Worm (Caenorhabditis elegans) whole organism, L1 larva: ENCODE results near the gene T01G6.10.

Experiments used
- C04F5.9 ChIP-seq: sonication (generic microtip); optimal IDR thresholded peaks from 2 replicates; lab custom pipeline; 2016; ENCODE audit warnings: missing genetic modification characterization, missing compliant biosample characterization
- C16A3.4 ChIP-seq: fragments of 150-350 bp; optimal IDR thresholded peaks from 2 replicates; lab custom pipeline; 2014; ENCODE audit warnings: missing biosample characterization, missing genetic modification characterization
- C34B4.2 ChIP-seq: sonication (generic microtip); optimal IDR thresholded peaks from 2 replicates; lab custom pipeline; 2017; ENCODE audit warnings: mild to moderate bottlenecking, missing genetic modification characterization, missing compliant biosample characterization
- F16B12.6 ChIP-seq: fragments of 150-350 bp; optimal IDR thresholded peaks from 2 replicates; lab custom pipeline; 2014; ENCODE audit warnings: missing biosample characterization, missing genetic modification characterization
- Y116A8C.19 ChIP-seq: sonication (generic microtip); optimal IDR thresholded peaks from 2 replicates; lab custom pipeline; 2016; ENCODE audit warnings: missing compliant biosample characterization, missing genetic modification characterization, borderline replicate concordance
- aha-1 ChIP-seq: fragments of 150-350 bp; optimal IDR thresholded peaks from 2 replicates; lab custom pipeline; 2014; ENCODE audit warnings: missing biosample characterization, missing genetic modification characterization
- alr-1 ChIP-seq: fragments of 200-800 bp; sonication (Bioruptor generic); optimal IDR thresholded peaks from 2 replicates; lab custom pipeline; 2018; ENCODE audit warnings: borderline replicate concordance, mild to moderate bottlenecking, missing genetic modification characterization, missing compliant biosample characterization
- aly-2 ChIP-seq: fragments of 150-350 bp; optimal IDR thresholded peaks from 2 replicates; lab custom pipeline; 2014; ENCODE audit warnings: missing biosample characterization, missing genetic modification characterization
- ceh-63 ChIP-seq: fragments of 200-800 bp; sonication (Bioruptor generic); optimal IDR thresholded peaks from 2 replicates; lab custom pipeline; 2018; ENCODE audit warnings: mild to moderate bottlenecking, missing genetic modification characterization, missing compliant biosample characterization
- ces-1 ChIP-seq: fragments of 150-350 bp; optimal IDR thresholded peaks from 2 replicates; lab custom pipeline; 2014; ENCODE audit warnings: missing biosample characterization, missing genetic modification reagents, missing genetic modification characterization
- dsc-1 ChIP-seq: sonication (generic microtip); optimal IDR thresholded peaks from 2 replicates; lab custom pipeline; 2016; ENCODE audit warnings: mild to moderate bottlenecking, missing genetic modification characterization, missing compliant biosample characterization
- efl-3 ChIP-seq: fragments of 200-800 bp; sonication (Bioruptor generic); optimal IDR thresholded peaks from 2 replicates; lab custom pipeline; 2018; ENCODE audit warnings: mild to moderate bottlenecking, missing genetic modification characterization, missing compliant biosample characterization
- egl-13 ChIP-seq: sonication (generic microtip); optimal IDR thresholded peaks from 2 replicates; lab custom pipeline; 2016; ENCODE audit warnings: missing genotype, missing genetic modification reagents, missing genetic modification characterization, missing compliant biosample characterization
- elt-2 ChIP-seq: sonication (generic microtip); optimal IDR thresholded peaks from 2 replicates; lab custom pipeline; 2016; ENCODE audit warnings: missing genetic modification characterization, mild to moderate bottlenecking, inconsistent platforms, missing compliant biosample characterization, missing genetic modification reagents
- fkh-10 ChIP-seq: sonication (generic microtip); optimal IDR thresholded peaks from 2 replicates; lab custom pipeline; 2017; ENCODE audit warnings: missing biosample characterization, missing genetic modification reagents, missing genetic modification characterization
- fkh-8 ChIP-seq: sonication (generic microtip); optimal IDR thresholded peaks from 2 replicates; lab custom pipeline; 2016; ENCODE audit warnings: mild to moderate bottlenecking, missing genetic modification characterization, missing compliant biosample characterization
- hlh-17 ChIP-seq: fragments of 200-800 bp; sonication (Bioruptor generic); optimal IDR thresholded peaks from 2 replicates; lab custom pipeline; 2018; ENCODE audit warnings: missing genetic modification characterization, mild to moderate bottlenecking, missing compliant biosample characterization, moderate library complexity, borderline replicate concordance
- irx-1 ChIP-seq: sonication (generic microtip); optimal IDR thresholded peaks from 2 replicates; lab custom pipeline; 2016; ENCODE audit warnings: missing genetic modification characterization, missing compliant biosample characterization
- lin-13 ChIP-seq: fragments of 150-350 bp; optimal IDR thresholded peaks from 2 replicates; lab custom pipeline; 2014; ENCODE audit warnings: missing biosample characterization, missing genetic modification reagents, missing genetic modification characterization
- lsy-2 ChIP-seq, 2 experiments: fragments of 150-350 bp; optimal IDR thresholded peaks; 2 replicates each; lab custom pipeline; 2014; ENCODE audit warnings: missing biosample characterization in 2 of 2, missing genetic modification characterization in 2 of 2
- mab-9 ChIP-seq: fragments of 200-800 bp; sonication (Bioruptor generic); IDR thresholded peaks from 2 replicates; pipeline ENCODE4 v1.3.6; 2022; ENCODE audit warnings: missing genetic modification reagents, missing genetic modification characterization, missing compliant biosample characterization
- mdl-1 ChIP-seq, 2 experiments: fragments of 150-350 bp; optimal IDR thresholded peaks; 2 replicates each; lab custom pipeline; 2014 to 2017; ENCODE audit warnings: missing biosample characterization in 2 of 2, missing genetic modification characterization in 2 of 2, inconsistent platforms in 1 of 2
- nhr-11 ChIP-seq: fragments of 150-350 bp; optimal IDR thresholded peaks from 2 replicates; lab custom pipeline; 2014; ENCODE audit warnings: missing biosample characterization, missing genetic modification characterization
- nhr-237 ChIP-seq: fragments of 150-350 bp; optimal IDR thresholded peaks from 2 replicates; lab custom pipeline; 2014; ENCODE audit warnings: missing biosample characterization, missing genetic modification characterization
- nhr-71 ChIP-seq: sonication (generic microtip); optimal IDR thresholded peaks from 2 replicates; lab custom pipeline; 2016; ENCODE audit warnings: mild to moderate bottlenecking, missing genetic modification characterization, moderate library complexity, missing compliant biosample characterization
- nhr-85 ChIP-seq: sonication (generic microtip); peaks from one replicate; lab custom pipeline; 2016; ENCODE audit warnings: missing genetic modification characterization, inconsistent platforms, missing compliant biosample characterization
- pag-3 ChIP-seq: sonication (generic microtip); optimal IDR thresholded peaks from 2 replicates; lab custom pipeline; 2017; ENCODE audit warnings: missing genetic modification characterization, mild to moderate bottlenecking, missing compliant biosample characterization, antibody characterized with exemption, borderline replicate concordance; ENCODE audit not compliant: insufficient read depth
- pax-3 ChIP-seq: fragments of 200-800 bp; sonication (Bioruptor generic); optimal IDR thresholded peaks from 2 replicates; lab custom pipeline; 2018; ENCODE audit warnings: mild to moderate bottlenecking, missing genetic modification characterization, moderate library complexity, missing compliant biosample characterization
- pqm-1 ChIP-seq: sonication (generic microtip); optimal IDR thresholded peaks from 3 replicates; lab custom pipeline; 2017; ENCODE audit warnings: missing biosample characterization, missing genetic modification characterization
- sup-37 ChIP-seq: fragments of 200-800 bp; sonication (Bioruptor generic); optimal IDR thresholded peaks from 2 replicates; lab custom pipeline; 2018; ENCODE audit warnings: mild to moderate bottlenecking, missing genetic modification characterization, missing compliant biosample characterization
- swsn-7 ChIP-seq: sonication (generic microtip); optimal IDR thresholded peaks from 2 replicates; lab custom pipeline; 2016; ENCODE audit warnings: missing genetic modification characterization, missing compliant biosample characterization
- unc-130 ChIP-seq: fragments of 150-350 bp; optimal IDR thresholded peaks from 2 replicates; lab custom pipeline; 2017; ENCODE audit warnings: missing biosample characterization, missing genetic modification characterization, inconsistent platforms
- unc-30 ChIP-seq: sonication (generic microtip); optimal IDR thresholded peaks from 2 replicates; lab custom pipeline; 2017; ENCODE audit warnings: missing biosample characterization, missing genetic modification characterization
- unc-98 ChIP-seq: fragments of 200-800 bp; sonication (Bioruptor generic); IDR thresholded peaks from 2 replicates; pipeline ENCODE4 v1.3.6; 2022; ENCODE audit warnings: missing genetic modification characterization, missing compliant biosample characterization
- zip-4 ChIP-seq: fragments of 200-800 bp; sonication (Bioruptor generic); optimal IDR thresholded peaks from 2 replicates; lab custom pipeline; 2018; ENCODE audit warnings: mild to moderate bottlenecking, missing genetic modification characterization, moderate library complexity, missing compliant biosample characterization

Gene T01G6.10

ce11 chrV:503728-504127 lies 705 bp upstream of the T01G6.10 start, which contains the start of gene srlf-35:
Gene srlf-35, plus strand, starts transcription at chrV:504028.
- no peak for TF ChIP-seq efl-3 (GFP tag; lab: Kevin White, UChicago)
- TF ChIP-seq F16B12.6 (tag; lab: Kevin White, UChicago): no peak
- TF ChIP-seq fkh-8 (tag; lab: Kevin White, UChicago): no peak
- TF ChIP-seq nhr-11 (tag; lab: Kevin White, UChicago): no peak
- TF ChIP-seq egl-13 (tag; lab: Kevin White, UChicago): no peak
- no peak for TF ChIP-seq unc-130
- no peak for TF ChIP-seq pqm-1
- TF ChIP-seq mdl-1 (tag; optimal IDR thresholded peaks at IDR 0.05; lab: Kevin White, UChicago): no peak
- TF ChIP-seq lin-13 (GFP tag; lab: Kevin White, UChicago): no peak
- TF ChIP-seq swsn-7: no peak
- no peak for TF ChIP-seq elt-2 (tag; lab: Kevin White, UChicago)
- TF ChIP-seq pag-3 (tag; lab: Kevin White, UChicago): no peak
- TF ChIP-seq alr-1 (tag; lab: Kevin White, UChicago): no peak
- TF ChIP-seq unc-98 (GFP tag; lab: Robert Waterston, UW): no peak
- no peak for TF ChIP-seq zip-4 (GFP tag; lab: Kevin White, UChicago)
- TF ChIP-seq nhr-237 (tag; lab: Kevin White, UChicago): no peak
- no peak for TF ChIP-seq pax-3 (tag; lab: Kevin White, UChicago)
- no peak for TF ChIP-seq hlh-17 (GFP tag; lab: Kevin White, UChicago)
- TF ChIP-seq nhr-71 (tag; lab: Kevin White, UChicago): no peak
- TF ChIP-seq, all 84 proteins: peak for 0

ce11 chrV:501230-501629 lies 1.8 kb downstream of the T01G6.10 start, which contains the start of gene str-256:
Gene str-256, minus strand, starts transcription at chrV:501330.
- TF ChIP-seq C04F5.9 (tag; lab: Kevin White, UChicago) (no peak), mab-9 (GFP tag; lab: Robert Waterston, UW) (no peak), ceh-63 (GFP tag; lab: Kevin White, UChicago) (no peak), alr-1 (tag; lab: Kevin White, UChicago) (no peak), sup-37 (no peak), dsc-1 (tag; lab: Kevin White, UChicago) (no peak), C16A3.4 (no peak)

ce11 chrV:500535-500934 lies 2.5 kb downstream of the T01G6.10 start:
- TF ChIP-seq aha-1 (tag; lab: Kevin White, UChicago) (no peak), unc-30 (tag; lab: Kevin White, UChicago) (no peak), aly-2 (no peak), ces-1 (GFP tag; lab: Kevin White, UChicago) (no peak), C16A3.4 (no peak), Y116A8C.19 (tag; lab: Kevin White, UChicago) (no peak), C34B4.2 (no peak), hlh-17 (GFP tag; lab: Kevin White, UChicago) (no peak), nhr-85 (no peak), fkh-10 (GFP tag; lab: Kevin White, UChicago) (no peak), sup-37 (no peak), irx-1 (tag; lab: Kevin White, UChicago) (no peak), lsy-2 (tag; optimal IDR thresholded peaks at IDR 0.05; lab: Kevin White, UChicago) (no peak)

ce11 chrV:497399-497798 lies 5.6 kb downstream of the T01G6.10 start, which contains the start of gene T01G6.1:
Gene T01G6.1, plus strand, starts transcription at chrV:497699.
- TF ChIP-seq egl-13 (tag; lab: Kevin White, UChicago): no peak
- TF ChIP-seq pqm-1: no peak
- no peak for TF ChIP-seq mab-9 (GFP tag; lab: Robert Waterston, UW)
- TF ChIP-seq unc-98 (GFP tag; lab: Robert Waterston, UW): no peak
- no peak for TF ChIP-seq C16A3.4
